Worm (Caenorhabditis elegans) whole organism, L2 larva: ENCODE results near the gene daf-6.

ENCODE experiments used
- F13H6.1 ChIP-seq: sonication (generic microtip); optimal IDR thresholded peaks from 2 replicates; lab custom pipeline; 2016; ENCODE audit warnings: missing genetic modification characterization, missing compliant biosample characterization
- alr-1 ChIP-seq: fragments of 150-350 bp; optimal IDR thresholded peaks from 2 replicates; lab custom pipeline; 2014; ENCODE audit warnings: missing biosample characterization, missing genetic modification characterization
- ceh-82 ChIP-seq: fragments of 150-350 bp; optimal IDR thresholded peaks from 2 replicates; lab custom pipeline; 2014; ENCODE audit warnings: missing biosample characterization, missing genetic modification characterization
- egl-27 ChIP-seq: sonication (generic microtip); optimal IDR thresholded peaks from 3 replicates; lab custom pipeline; 2017; ENCODE audit warnings: missing biosample characterization, missing genetic modification reagents, missing genetic modification characterization
- elt-1 ChIP-seq: fragments of 150-350 bp; optimal IDR thresholded peaks from 2 replicates; lab custom pipeline; 2014; ENCODE audit warnings: missing biosample characterization, missing genetic modification characterization
- fos-1 ChIP-seq: fragments of 150-350 bp; optimal IDR thresholded peaks from 2 replicates; lab custom pipeline; 2014; ENCODE audit warnings: missing biosample characterization, missing genetic modification characterization
- mdl-1 ChIP-seq, 2 experiments: fragments of 150-350 bp in 1 of 2; sonication (generic microtip) in 1 of 2; optimal IDR thresholded peaks; 2 replicates each; lab custom pipeline; 2017; ENCODE audit warnings: missing biosample characterization in 2 of 2, missing genetic modification characterization in 2 of 2
- nhr-21 ChIP-seq: fragments of 150-350 bp; optimal IDR thresholded peaks from 2 replicates; lab custom pipeline; 2014; ENCODE audit warnings: missing biosample characterization, missing genetic modification characterization
- nhr-237 ChIP-seq: fragments of 150-350 bp; optimal IDR thresholded peaks from 2 replicates; lab custom pipeline; 2014; ENCODE audit warnings: missing biosample characterization, missing genetic modification characterization
- unc-62 ChIP-seq: fragments of 150-350 bp; optimal IDR thresholded peaks from 2 replicates; lab custom pipeline; 2014; ENCODE audit warnings: missing biosample characterization, missing genetic modification reagents, missing genetic modification characterization
- ztf-1 ChIP-seq: fragments of 200-800 bp; sonication (Bioruptor generic); conservative IDR thresholded peaks from 2 replicates; pipeline ENCODE4 v1.3.6; 2022; ENCODE audit warnings: missing genetic modification characterization, missing compliant biosample characterization
- ztf-11 ChIP-seq: sonication (generic microtip); optimal IDR thresholded peaks from 2 replicates; lab custom pipeline; 2017; ENCODE audit warnings: missing biosample characterization, missing genetic modification characterization

- no peak for TF ChIP-seq ceh-82
- TF ChIP-seq nhr-21 (tag; lab: Kevin White, UChicago): no peak
- TF ChIP-seq nhr-237: no peak
- no peak for TF ChIP-seq unc-62
- TF ChIP-seq ztf-1 (GFP tag; lab: Robert Waterston, UW): no peak
- no peak for TF ChIP-seq elt-1 (tag; lab: Kevin White, UChicago)
- no peak for TF ChIP-seq fos-1
- TF ChIP-seq alr-1 (tag; lab: Kevin White, UChicago): no peak
- no peak for TF ChIP-seq ztf-11 (tag; lab: Kevin White, UChicago)
- no peak for TF ChIP-seq egl-27 (tag; lab: Kevin White, UChicago)
- TF ChIP-seq mdl-1 (tag; optimal IDR thresholded peaks at IDR 0.05; lab: Kevin White, UChicago): no peak
- TF ChIP-seq F13H6.1: no peak
Observed at ce11 chrX:14900487-14900886, 12.2 kb downstream of the daf-6 start.
